Worm (Caenorhabditis elegans) whole organism, young adult: ENCODE measurements around the gene ZK686.1.

Experiments
- B0019.2 ChIP-seq: fragments of 200-800 bp; sonication (Bioruptor generic); conservative IDR thresholded peaks from 2 replicates; pipeline ENCODE4 v1.3.6; 2022; ENCODE audit warnings: missing genetic modification reagents, missing genetic modification characterization, missing compliant biosample characterization
- C06A6.2 ChIP-seq: fragments of 200-800 bp; sonication (Bioruptor generic); conservative IDR thresholded peaks from 2 replicates; pipeline ENCODE4 v1.3.6; 2022; ENCODE audit warnings: missing genetic modification characterization, missing compliant biosample characterization
- F57A8.1 ChIP-seq: fragments of 200-800 bp; sonication (Bioruptor generic); optimal IDR thresholded peaks from 2 replicates; lab custom pipeline; 2018; ENCODE audit warnings: mild to moderate bottlenecking, missing genetic modification characterization, moderate library complexity, missing compliant biosample characterization
- K11D2.4 ChIP-seq: fragments of 200-800 bp; sonication (Bioruptor generic); IDR thresholded peaks from 2 replicates; pipeline ENCODE4 v1.3.6; 2022; ENCODE audit warnings: missing genetic modification reagents, missing genetic modification characterization, missing compliant biosample characterization
- K12H6.12 ChIP-seq: fragments of 200-800 bp; sonication (Bioruptor generic); optimal IDR thresholded peaks from 2 replicates; lab custom pipeline; 2018; ENCODE audit warnings: mild to moderate bottlenecking, missing genetic modification characterization, missing compliant biosample characterization
- Y53G8AR.9 ChIP-seq: fragments of 200-800 bp; sonication (Bioruptor generic); conservative IDR thresholded peaks from 2 replicates; pipeline ENCODE4 v1.3.6; 2022; ENCODE audit warnings: missing genetic modification reagents, missing genetic modification characterization, missing compliant biosample characterization
- Y95B8A.8 ChIP-seq: fragments of 200-800 bp; sonication (Bioruptor generic); IDR thresholded peaks from 2 replicates; pipeline ENCODE4 v1.3.6; 2022; ENCODE audit warnings: missing genetic modification reagents, missing genetic modification characterization, missing compliant biosample characterization
- ZK185.1 ChIP-seq: sonication (generic microtip); optimal IDR thresholded peaks from 2 replicates; lab custom pipeline; 2016; ENCODE audit warnings: mild to moderate bottlenecking, missing genetic modification characterization, missing compliant biosample characterization; ENCODE audit not compliant: poor library complexity, severe bottlenecking
- ama-1 ChIP-seq, 3 experiments: fragments of 150-350 bp in 1 of 3; sonication (generic microtip) in 2 of 3; optimal IDR thresholded peaks; 2 replicates each; lab custom pipeline; 2014 to 2018; ENCODE audit warnings: missing biosample characterization in 2 of 3, missing genetic modification characterization in 2 of 3, missing genetic modification reagents in 2 of 3
- atf-7 ChIP-seq: sonication (generic microtip); optimal IDR thresholded peaks from 2 replicates; lab custom pipeline; 2017; ENCODE audit warnings: mild to moderate bottlenecking, missing genetic modification characterization, missing compliant biosample characterization
- athp-1 ChIP-seq: sonication (generic microtip); optimal IDR thresholded peaks from 2 replicates; lab custom pipeline; 2017; ENCODE audit warnings: mild to moderate bottlenecking, missing genetic modification characterization, missing compliant biosample characterization
- ccch-3 ChIP-seq: fragments of 200-800 bp; sonication (Bioruptor generic); optimal IDR thresholded peaks from 2 replicates; lab custom pipeline; 2018; ENCODE audit warnings: mild to moderate bottlenecking, missing genetic modification characterization, missing compliant biosample characterization
- cebp-1 ChIP-seq, 2 experiments: fragments of 200-800 bp in 1 of 2; sonication (Bioruptor generic) in 1 of 2; sonication (generic microtip) in 1 of 2; IDR thresholded peaks in 1 of 2; optimal IDR thresholded peaks in 1 of 2; 2 replicates each; pipeline versions ENCODE4 v1.3.6 to Lab custom; 2017 to 2022; ENCODE audit warnings: missing compliant biosample characterization in 2 of 2, missing genetic modification characterization in 2 of 2, mild to moderate bottlenecking in 1 of 2, missing genetic modification reagents in 1 of 2, moderate library complexity in 1 of 2
- cebp-2 ChIP-seq: fragments of 200-800 bp; sonication (Bioruptor generic); IDR thresholded peaks from 2 replicates; pipeline ENCODE4 v1.3.6; 2022; ENCODE audit warnings: missing genetic modification characterization, missing compliant biosample characterization
- ceh-58 ChIP-seq: fragments of 200-800 bp; sonication (Bioruptor generic); IDR thresholded peaks from 2 replicates; pipeline ENCODE4 v1.3.6; 2022; ENCODE audit warnings: missing genetic modification characterization, missing compliant biosample characterization
- ceh-79 ChIP-seq: sonication (generic microtip); optimal IDR thresholded peaks from 2 replicates; lab custom pipeline; 2017; ENCODE audit warnings: mild to moderate bottlenecking, missing genetic modification characterization, missing compliant biosample characterization
- chd-7 ChIP-seq: sonication (generic microtip); optimal IDR thresholded peaks from 2 replicates; lab custom pipeline; 2016; ENCODE audit warnings: mild to moderate bottlenecking, missing genetic modification characterization, moderate library complexity, missing compliant biosample characterization
- dox-1 ChIP-seq: fragments of 200-800 bp; sonication (Bioruptor generic); IDR thresholded peaks from 2 replicates; pipeline ENCODE4 v1.3.6; 2022; ENCODE audit warnings: missing genetic modification reagents, missing genetic modification characterization, missing compliant biosample characterization
- efl-1 ChIP-seq: fragments of 150-350 bp; optimal IDR thresholded peaks from 2 replicates; lab custom pipeline; 2014; ENCODE audit warnings: missing biosample characterization, missing genetic modification reagents, missing genetic modification characterization
- hsf-1 ChIP-seq: fragments of 200-800 bp; sonication (Bioruptor generic); IDR thresholded peaks from 2 replicates; pipeline ENCODE4 v1.3.6; 2022; ENCODE audit warnings: missing genetic modification reagents, missing genetic modification characterization, missing compliant biosample characterization
- let-607 ChIP-seq, 2 experiments: fragments of 200-800 bp in 1 of 2; sonication (Bioruptor generic) in 1 of 2; sonication (generic microtip) in 1 of 2; optimal IDR thresholded peaks; 2 replicates each; lab custom pipeline; 2016 to 2018; ENCODE audit warnings: mild to moderate bottlenecking in 2 of 2, missing compliant biosample characterization in 2 of 2, missing genetic modification characterization in 2 of 2, moderate library complexity in 2 of 2, missing genotype in 1 of 2
- lin-26 ChIP-seq: fragments of 200-800 bp; sonication (Bioruptor generic); IDR thresholded peaks from 2 replicates; pipeline ENCODE4 v1.3.6; 2022; ENCODE audit warnings: missing genetic modification reagents, missing genetic modification characterization, missing compliant biosample characterization
- lin-35 ChIP-seq, 3 experiments: fragments of 150-350 bp in 2 of 3; sonication (generic microtip) in 1 of 3; optimal IDR thresholded peaks; 2 replicates each; lab custom pipeline; 2014 to 2018; ENCODE audit warnings: missing biosample characterization in 3 of 3, missing genetic modification characterization in 3 of 3, missing genetic modification reagents in 3 of 3
- madf-6 ChIP-seq: fragments of 200-800 bp; sonication (Bioruptor generic); IDR thresholded peaks from 2 replicates; pipeline ENCODE4 v1.3.6; 2022; ENCODE audit warnings: missing genetic modification reagents, missing genetic modification characterization, missing compliant biosample characterization
- mcd-1 ChIP-seq: fragments of 200-800 bp; sonication (Bioruptor generic); IDR thresholded peaks from 2 replicates; pipeline ENCODE4 v1.3.6; 2022; ENCODE audit warnings: missing genetic modification reagents, missing genetic modification characterization, missing compliant biosample characterization
- mxl-1 ChIP-seq: sonication (generic microtip); optimal IDR thresholded peaks from 2 replicates; lab custom pipeline; 2016; ENCODE audit warnings: missing genetic modification characterization, missing compliant biosample characterization
- nfyb-1 ChIP-seq: fragments of 200-800 bp; sonication (Bioruptor generic); IDR thresholded peaks from 2 replicates; pipeline ENCODE4 v1.3.6; 2022; ENCODE audit warnings: missing genetic modification reagents, missing genetic modification characterization, missing compliant biosample characterization
- pbrm-1 ChIP-seq: fragments of 200-800 bp; sonication (Bioruptor generic); IDR thresholded peaks from 2 replicates; pipeline ENCODE4 v1.3.6; 2022; ENCODE audit warnings: missing genetic modification reagents, missing genetic modification characterization, missing compliant biosample characterization
- sdz-38 ChIP-seq: sonication (generic microtip); optimal IDR thresholded peaks from 2 replicates; lab custom pipeline; 2016; ENCODE audit warnings: missing genotype, missing genetic modification characterization, missing compliant biosample characterization
- snpc-3.4 ChIP-seq: sonication (generic microtip); optimal IDR thresholded peaks from 2 replicates; lab custom pipeline; 2017; ENCODE audit warnings: missing genetic modification characterization, mild to moderate bottlenecking, missing compliant biosample characterization, antibody characterized with exemption, moderate library complexity, missing genotype, missing genetic modification reagents
- tbp1 ChIP-seq: fragments of 200-800 bp; sonication (Bioruptor generic); optimal IDR thresholded peaks from 2 replicates; lab custom pipeline; 2018; ENCODE audit warnings: mild to moderate bottlenecking, missing genetic modification characterization, missing compliant biosample characterization
- unc-62 ChIP-seq: fragments of 150-350 bp; optimal IDR thresholded peaks from 2 replicates; lab custom pipeline; 2014; ENCODE audit warnings: missing biosample characterization, missing genetic modification reagents, missing genetic modification characterization
- xnd-1 ChIP-seq: sonication (generic microtip); optimal IDR thresholded peaks from 2 replicates; lab custom pipeline; 2016; ENCODE audit warnings: missing genotype, missing genetic modification reagents, missing genetic modification characterization, missing compliant biosample characterization
- ztf-25 ChIP-seq: fragments of 200-800 bp; sonication (Bioruptor generic); IDR thresholded peaks from 2 replicates; pipeline ENCODE4 v1.3.6; 2022; ENCODE audit warnings: missing genetic modification reagents, missing genetic modification characterization, missing compliant biosample characterization

Gene ZK686.1

ce11 chrIII:7734105-7734504 is 38.8 kb upstream of the ZK686.1 start:
- TF ChIP-seq unc-62 (peak; percentile 40), tbp1 (GFP tag; lab: Kevin White, UChicago) (no peak)

DNA sequence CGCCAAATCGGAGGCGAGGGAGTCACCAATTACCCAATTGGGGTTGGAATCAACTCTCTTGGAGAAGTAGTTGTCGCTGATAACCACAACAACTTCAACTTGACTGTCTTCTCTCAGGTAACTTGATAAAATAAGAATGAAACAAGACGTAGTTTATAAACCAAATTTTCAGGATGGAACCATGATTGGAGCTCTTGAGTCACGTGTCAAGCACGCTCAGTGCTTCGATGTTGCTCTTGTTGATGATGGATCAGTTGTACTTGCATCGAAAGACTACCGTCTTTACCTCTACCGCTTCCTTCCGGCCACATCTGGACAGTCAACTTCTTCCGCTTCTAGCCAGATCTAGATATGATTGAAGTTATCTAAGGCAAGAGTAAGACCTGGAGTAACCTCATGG is 36.9 kb upstream of the ZK686.1 start:
- TF ChIP-seq xnd-1 (tag; lab: Kevin White, UChicago), result no peak
- TF ChIP-seq madf-6 (GFP tag; lab: Robert Waterston, UW), result peak; percentile 16; the same call in 1 of the 2 replicates

DNA sequence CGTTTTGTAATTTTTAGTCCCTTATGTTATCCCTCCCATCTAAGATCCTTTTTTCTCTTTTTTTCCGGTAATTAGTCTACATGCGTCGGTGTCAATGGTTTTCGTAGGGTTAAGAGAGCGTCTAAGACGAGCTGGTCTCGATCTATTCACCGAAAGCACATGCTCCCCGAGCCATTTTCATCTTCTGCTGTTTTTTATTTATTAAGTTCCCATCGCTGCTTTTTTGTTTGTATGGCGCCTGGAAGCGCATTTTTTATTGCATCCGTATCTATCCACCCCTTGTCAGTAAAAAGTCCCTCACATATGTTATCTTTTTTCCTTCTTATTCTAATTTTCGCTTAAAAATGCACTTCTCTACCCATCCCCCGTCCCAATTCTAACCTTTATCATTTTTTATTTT is 36.1 kb upstream of the ZK686.1 start:
- TF ChIP-seq xnd-1 (tag; lab: Kevin White, UChicago) (no peak), Y95B8A.8 (GFP tag; lab: Robert Waterston, UW) (0 out of 2 replicates have a peak, but pooled peaks have one; percentile 21), ceh-58 (GFP tag; lab: Robert Waterston, UW) (0 out of 2 replicates have a peak, but pooled peaks have one; percentile 45), athp-1 (tag; lab: Kevin White, UChicago) (peak; percentile 66), K11D2.4 (GFP tag; lab: Robert Waterston, UW) (peak; percentile 12; the same call in 1 of the 2 replicates), C06A6.2 (peak; percentile 36; the same call in 1 of the 2 replicates), chd-7 (tag; lab: Kevin White, UChicago) (no peak), nfyb-1 (GFP tag; lab: Robert Waterston, UW) (0 out of 2 replicates have a peak, but pooled peaks have one; percentile 45), ccch-3 (GFP tag; lab: Kevin White, UChicago) (no peak), pbrm-1 (GFP tag; lab: Robert Waterston, UW) (0 out of 2 replicates have a peak, but pooled peaks have one; percentile 15), sdz-38 (tag; lab: Kevin White, UChicago) (no peak), ZK185.1 (no peak), efl-1 (no peak), cebp-2 (GFP tag; lab: Robert Waterston, UW) (peak; percentile 55; the same call in 1 of the 2 replicates), dox-1 (GFP tag; lab: Robert Waterston, UW) (peak; percentile 71; the same call in 1 of the 2 replicates), let-607 (tag; optimal IDR thresholded peaks at IDR 0.05; lab: Kevin White, UChicago) (peak in 1 of 2 experiments; percentile 12), snpc-3.4 (tag; lab: Kevin White, UChicago) (peak; percentile 37), lin-26 (GFP tag; lab: Robert Waterston, UW) (0 out of 2 replicates have a peak, but pooled peaks have one; percentile 61), K12H6.12 (tag; lab: Kevin White, UChicago) (no peak), Y53G8AR.9 (GFP tag; lab: Robert Waterston, UW) (no peak; the same call in 1 of the 2 replicates), hsf-1 (GFP tag; lab: Robert Waterston, UW) (0 out of 2 replicates have a peak, but pooled peaks have one; percentile 27), mxl-1 (no peak), ama-1 (optimal IDR thresholded peaks at IDR 0.05; lab: Kevin White, UChicago) (no peak), ama-1 (GFP tag; optimal IDR thresholded peaks at IDR 0.05; lab: Kevin White, UChicago) (no peak), atf-7 (tag; lab: Kevin White, UChicago) (no peak), mcd-1 (GFP tag; lab: Robert Waterston, UW) (peak; percentile 25; the same call in 1 of the 2 replicates), F57A8.1 (GFP tag; lab: Kevin White, UChicago) (no peak), ztf-25 (GFP tag; lab: Robert Waterston, UW) (0 out of 2 replicates have a peak, but pooled peaks have one; percentile 8), ceh-79 (tag; lab: Kevin White, UChicago) (no peak), cebp-1 (GFP tag; IDR thresholded peaks at IDR 0.05; lab: Robert Waterston, UW) (no peak), cebp-1 (tag; optimal IDR thresholded peaks at IDR 0.05; lab: Kevin White, UChicago) (peak; percentile 21), lin-35 (GFP tag; optimal IDR thresholded peaks at IDR 0.05; lab: Kevin White, UChicago) (peak in 1 of 3 experiments; percentile 65), B0019.2 (GFP tag; lab: Robert Waterston, UW) (no peak)
